Worm (Caenorhabditis elegans): ENCODE results near the gene Y59A8B.25.
"Not testable (repeated sequence)": the region's sequence is repeated elsewhere in the genome, so short reads cannot be mapped to it uniquely, and the experiment has no call there.

- TF ChIP-seq med-1 (GFP tag; optimal IDR thresholded peaks at IDR 0.05; ENCODE audit: insufficient read depth); ztf-29 (GFP tag; IDR thresholded peaks at IDR 0.05); flt-1 (GFP tag; IDR thresholded peaks at IDR 0.05); ref-1 (GFP tag; conservative IDR thresholded peaks at IDR 0.05); klf-2 (GFP tag; conservative IDR thresholded peaks at IDR 0.05); T22C8.4 (GFP tag; IDR thresholded peaks at IDR 0.05): not testable (repeated sequence)
Measured at ce11 chrV:18006930-18007329, 48.3 kb downstream of the Y59A8B.25 start, which contains the start of gene Y59A8B.19.
